Fruit fly (Drosophila melanogaster): ENCODE measurements around the gene CG7453.

DNA sequence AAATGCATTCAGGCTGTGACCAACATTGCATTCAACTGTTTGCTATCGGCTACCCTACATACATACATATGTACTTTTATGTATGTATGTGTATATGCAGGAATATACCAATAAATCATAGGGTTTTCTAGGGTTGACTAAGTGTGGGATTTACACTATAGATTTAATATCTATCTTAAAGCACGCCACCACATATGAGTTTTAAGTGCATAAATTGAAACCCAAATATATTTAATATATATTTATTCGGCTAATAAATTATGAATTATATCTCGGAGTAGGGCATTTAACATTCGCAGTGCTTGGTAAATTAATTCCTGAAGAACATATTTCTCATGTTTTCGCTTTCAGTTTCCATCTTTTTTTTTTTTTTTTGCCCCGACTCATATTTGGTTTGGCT, 20.0 kb upstream of the CG7453 start:
- no peak for TF ChIP-seq CG6272 (GFP tag; IDR thresholded peaks at IDR 0.05)
- TF ChIP-seq ems (GFP tag; optimal IDR thresholded peaks at IDR 0.05), result no peak
- no peak for TF ChIP-seq hkb (optimal IDR thresholded peaks at IDR 0.05)
- no peak for TF ChIP-seq hkb (GFP tag; IDR thresholded peaks at IDR 0.05)
- TF ChIP-seq jigr1 (GFP tag; IDR thresholded peaks at IDR 0.05), result no peak
- TF ChIP-seq CG34422 (GFP tag; IDR thresholded peaks at IDR 0.05), result no peak
- no peak for TF ChIP-seq Elba2 (GFP tag; optimal IDR thresholded peaks at IDR 0.05)
- TF ChIP-seq CG8765 (GFP tag; IDR thresholded peaks at IDR 0.05), result no peak
- no peak; the same call in 2 of the 3 replicates for TF ChIP-seq croc (GFP tag; conservative IDR thresholded peaks at IDR 0.05)
- TF ChIP-seq ase (GFP tag; IDR thresholded peaks at IDR 0.05), result no peak
